Fruit fly (Drosophila melanogaster): Measurements from ENCODE around the gene mRpL38.

mRpL38 gene

dm6 chrX:14242941-14243736 is 17.1 kb downstream of the mRpL38 start, which contains the start of gene CG32599 (continued):
- TF ChIP-seq HLH4C (GFP tag; IDR thresholded peaks at IDR 0.05; ENCODE audit: partially characterized antibody) = peak; percentile 81
- TF ChIP-seq Lpt (GFP tag; optimal IDR thresholded peaks at IDR 0.05) = no peak
- no peak for TF ChIP-seq sr (GFP tag; IDR thresholded peaks at IDR 0.05)
- peak; percentile 47; the same call in 1 of the 2 replicates for TF ChIP-seq E2f1 (GFP tag; IDR thresholded peaks at IDR 0.05)
- TF ChIP-seq inv (GFP tag; IDR thresholded peaks at IDR 0.05; ENCODE audit: partially characterized antibody) = peak; percentile 46
- TF ChIP-seq Med (GFP tag) = peak; percentile 5
- TF ChIP-seq bcd (GFP tag; optimal IDR thresholded peaks at IDR 0.05) = peak; percentile 9
- peak; percentile 64 for TF ChIP-seq BEAF-32 (GFP tag; optimal IDR thresholded peaks at IDR 0.05)
- no peak for TF ChIP-seq her (GFP tag; optimal IDR thresholded peaks at IDR 0.05)
- TF ChIP-seq slbo (GFP tag; IDR thresholded peaks at IDR 0.05) = peak; percentile 59
- peak; percentile 30; the same call in 1 of the 2 replicates for TF ChIP-seq CG14014 (GFP tag; IDR thresholded peaks at IDR 0.05)
- peak; percentile 62 for TF ChIP-seq CG6689 (GFP tag; IDR thresholded peaks at IDR 0.05)
- TF ChIP-seq CG9727 (GFP tag; optimal IDR thresholded peaks at IDR 0.05) = peak; percentile 48
- peak; percentile 44 for TF ChIP-seq CG17829 (tag; optimal IDR thresholded peaks at IDR 0.05)
- TF ChIP-seq org-1 (GFP tag; optimal IDR thresholded peaks at IDR 0.05) = no peak
- peak; percentile 46 for TF ChIP-seq CG7839 (tag; optimal IDR thresholded peaks at IDR 0.05)
- TF ChIP-seq corto (GFP tag; optimal IDR thresholded peaks at IDR 0.05) = no peak
- peak; percentile 66 for TF ChIP-seq row (GFP tag; IDR thresholded peaks at IDR 0.05)
- peak; percentile 11 for TF ChIP-seq Nf-YC (tag; optimal IDR thresholded peaks at IDR 0.05)
- TF ChIP-seq CG16813 (GFP tag; IDR thresholded peaks at IDR 0.05; ENCODE audit: partially characterized antibody) = peak; percentile 62
- peak; percentile 22 for TF ChIP-seq ind (GFP tag; optimal IDR thresholded peaks at IDR 0.05)
- TF ChIP-seq fu2 (GFP tag; optimal IDR thresholded peaks at IDR 0.05) = no peak
- TF ChIP-seq CG7271 (tag; optimal IDR thresholded peaks at IDR 0.05) = peak; percentile 30
- TF ChIP-seq CG32532 (GFP tag; IDR thresholded peaks at IDR 0.05) = peak; percentile 56
- peak; percentile 59 for TF ChIP-seq CG10366 (GFP tag; IDR thresholded peaks at IDR 0.05)
- peak; percentile 5 for TF ChIP-seq CG12659 (GFP tag; optimal IDR thresholded peaks at IDR 0.05)
- TF ChIP-seq CG11695 (GFP tag; IDR thresholded peaks at IDR 0.05) = 0 out of 3 replicates have a peak, but pooled peaks have one; percentile 39
- TF ChIP-seq CG11504 (tag; optimal IDR thresholded peaks at IDR 0.05) = peak; percentile 53
- peak; percentile 50; the same call in 1 of the 3 replicates for TF ChIP-seq mld (GFP tag; IDR thresholded peaks at IDR 0.05; ENCODE audit: partially characterized antibody)
- TF ChIP-seq ssp (GFP tag; IDR thresholded peaks at IDR 0.05) = peak; percentile 72
- TF ChIP-seq pnt (GFP tag; optimal IDR thresholded peaks at IDR 0.05) = no peak
- peak; percentile 73; the same call in 3 of the 4 replicates for TF ChIP-seq Dll (GFP tag; IDR thresholded peaks at IDR 0.05; ENCODE audit: partially characterized antibody)
- TF ChIP-seq CG7963 (GFP tag; IDR thresholded peaks at IDR 0.05; ENCODE audit: partially characterized antibody) = peak; percentile 33; the same call in 1 of the 3 replicates
- peak; percentile 5 for TF ChIP-seq CG4820 (GFP tag; optimal IDR thresholded peaks at IDR 0.05)
- no peak for TF ChIP-seq NC2β (GFP tag; optimal IDR thresholded peaks at IDR 0.05)
- peak; percentile 73 for TF ChIP-seq E2f2 (GFP tag; IDR thresholded peaks at IDR 0.05)
- peak; percentile 72 for TF ChIP-seq CG13287 (GFP tag; IDR thresholded peaks at IDR 0.05; ENCODE audit: partially characterized antibody)
- no peak for TF ChIP-seq lbe (GFP tag; optimal IDR thresholded peaks at IDR 0.05)
- no peak for TF ChIP-seq CG4617 (GFP tag; optimal IDR thresholded peaks at IDR 0.05; ENCODE audit: borderline replicate concordance)
- peak; percentile 67 for TF ChIP-seq CG2712 (tag; optimal IDR thresholded peaks at IDR 0.05)
- TF ChIP-seq sna (GFP tag; IDR thresholded peaks at IDR 0.05; ENCODE audit: partially characterized antibody) = 0 out of 2 replicates have a peak, but pooled peaks have one; percentile 42
- no peak for TF ChIP-seq CG15073 (GFP tag; optimal IDR thresholded peaks at IDR 0.05)
- TF ChIP-seq unpg (GFP tag; optimal IDR thresholded peaks at IDR 0.05) = peak; percentile 60
- peak; percentile 30 for TF ChIP-seq Abd-B (GFP tag; optimal IDR thresholded peaks at IDR 0.05)
- TF ChIP-seq en (GFP tag; optimal IDR thresholded peaks at IDR 0.05) = no peak
- peak; percentile 70; the same call in 2 of the 3 replicates for TF ChIP-seq zfh1 (GFP tag; IDR thresholded peaks at IDR 0.05)
- peak; percentile 52 for TF ChIP-seq CG18262 (tag; optimal IDR thresholded peaks at IDR 0.05)
- TF ChIP-seq Dp (GFP tag; optimal IDR thresholded peaks at IDR 0.05) = peak; percentile 69

Data from whole organism, embryonic.